Worm (Caenorhabditis elegans) whole organism, L4/young adult: ENCODE results near the gene wdr-31.

Experiments
- W03F9.2 ChIP-seq: fragments of 150-350 bp; optimal IDR thresholded peaks from 2 replicates; lab custom pipeline; 2014; ENCODE audit warnings: missing biosample characterization, missing genetic modification characterization
- dao-5 ChIP-seq: sonication (generic microtip); optimal IDR thresholded peaks from 2 replicates; lab custom pipeline; 2016; ENCODE audit warnings: missing genotype, missing genetic modification characterization, moderate library complexity, missing compliant biosample characterization
- him-1 ChIP-seq: sonication (generic microtip); optimal IDR thresholded peaks from 2 replicates; lab custom pipeline; 2016; ENCODE audit warnings: missing genotype, missing genetic modification reagents, missing genetic modification characterization, missing compliant biosample characterization

- TF ChIP-seq W03F9.2 (tag; lab: Kevin White, UChicago): no peak
- no peak for TF ChIP-seq him-1 (tag; lab: Kevin White, UChicago)
- TF ChIP-seq dao-5 (tag; lab: Kevin White, UChicago): no peak
Observed at ce11 chrII:2741405-2741804, 6.3 kb upstream of the wdr-31 start.
